Worm (Caenorhabditis elegans): ENCODE data around the gene F47B8.5.

The F47B8.5 gene

ce11 chrV:14355738-14356368, 28.2 kb upstream of the F47B8.5 start, which contains the start of gene cyn-1 (continued):
- TF ChIP-seq vab-15 (tag; optimal IDR thresholded peaks at IDR 0.05) (peak; percentile 27), sptf-1 (tag; optimal IDR thresholded peaks at IDR 0.05) (no peak), sox-4 (tag; optimal IDR thresholded peaks at IDR 0.05) (peak; percentile 67), nhr-28 (tag; optimal IDR thresholded peaks at IDR 0.05) (no peak), mep-1 (tag; optimal IDR thresholded peaks at IDR 0.05) (peak; percentile 96), rnt-1 (tag; optimal IDR thresholded peaks at IDR 0.05) (peak; percentile 89), egl-13 (tag; optimal IDR thresholded peaks at IDR 0.05) (peak; percentile 76), fos-1 (tag; optimal IDR thresholded peaks at IDR 0.05) (peak; percentile 71), efl-1 (optimal IDR thresholded peaks at IDR 0.05) (peak; percentile 90 to 98), efl-1 (GFP tag; optimal IDR thresholded peaks at IDR 0.05 in 1 of 2) (peak; percentile 96 to 100), zag-1 (tag; optimal IDR thresholded peaks at IDR 0.05) (no peak), tlp-1 (tag; optimal IDR thresholded peaks at IDR 0.05) (no peak), C04F5.9 (tag; optimal IDR thresholded peaks at IDR 0.05) (peak; percentile 63), fkh-10 (GFP tag; optimal IDR thresholded peaks at IDR 0.05) (peak; percentile 67), unc-98 (GFP tag; IDR thresholded peaks at IDR 0.05) (no peak), snpc-4 (tag; optimal IDR thresholded peaks at IDR 0.05) (peak; percentile 83), C16A3.4 (tag; optimal IDR thresholded peaks at IDR 0.05) (peak; percentile 88), efl-3 (GFP tag; optimal IDR thresholded peaks at IDR 0.05) (no peak), nhr-84 (tag; optimal IDR thresholded peaks at IDR 0.05) (no peak), pax-3 (tag; optimal IDR thresholded peaks at IDR 0.05) (peak; percentile 85), fkh-8 (tag; optimal IDR thresholded peaks at IDR 0.05) (peak; percentile 63), ces-1 (GFP tag; optimal IDR thresholded peaks at IDR 0.05) (no peak), aha-1 (tag; optimal IDR thresholded peaks at IDR 0.05) (peak; percentile 29), xbp-1 (tag; optimal IDR thresholded peaks at IDR 0.05) (peak; percentile 90), nhr-12 (tag; optimal IDR thresholded peaks at IDR 0.05) (no peak), mef-2 (tag; optimal IDR thresholded peaks at IDR 0.05) (no peak), nhr-47 (tag; optimal IDR thresholded peaks at IDR 0.05) (peak; percentile 93), ceh-82 (tag; optimal IDR thresholded peaks at IDR 0.05) (peak; percentile 84 to 85 (median 85)), ceh-63 (GFP tag; optimal IDR thresholded peaks at IDR 0.05) (no peak), egl-27 (tag; optimal IDR thresholded peaks at IDR 0.05) (no peak), nhr-19 (GFP tag; conservative IDR thresholded peaks at IDR 0.05) (peak; percentile 89), nhr-20 (tag; optimal IDR thresholded peaks at IDR 0.05) (peak; percentile 89), ceh-8 (GFP tag; optimal IDR thresholded peaks at IDR 0.05) (peak; percentile 78), aly-2 (tag; optimal IDR thresholded peaks at IDR 0.05) (peak; percentile 91), nhr-90 (tag; optimal IDR thresholded peaks at IDR 0.05; ENCODE audit: poor library complexity) (peak; percentile 88), lin-35 (GFP tag; optimal IDR thresholded peaks at IDR 0.05) (peak; percentile 98), lin-39 (tag; optimal IDR thresholded peaks at IDR 0.05) (peak; percentile 80), ztf-11 (tag; optimal IDR thresholded peaks at IDR 0.05) (peak in 1 of 2 experiments; percentile 69), zip-4 (GFP tag; optimal IDR thresholded peaks at IDR 0.05) (peak; percentile 67), snu-23 (GFP tag; optimal IDR thresholded peaks at IDR 0.05) (peak; percentile 91), ztf-4 (tag; optimal IDR thresholded peaks at IDR 0.05) (peak; percentile 66), elt-2 (tag; optimal IDR thresholded peaks at IDR 0.05) (peak; percentile 45), mdl-1 (tag; optimal IDR thresholded peaks at IDR 0.05) (peak in 1 of 2 experiments; percentile 63), unc-86 (tag; optimal IDR thresholded peaks at IDR 0.05) (peak; percentile 82), grh-1 (GFP tag; IDR thresholded peaks at IDR 0.05) (peak; percentile 72), isw-1 (GFP tag; IDR thresholded peaks at IDR 0.05) (peak; percentile 77), fkh-4 (tag; optimal IDR thresholded peaks at IDR 0.05; ENCODE audit: borderline replicate concordance) (peak; percentile 27), unc-62 (GFP tag; optimal IDR thresholded peaks at IDR 0.05) (no peak), tbx-2 (tag; optimal IDR thresholded peaks at IDR 0.05) (peak; percentile 87), Y116A8C.19 (tag; optimal IDR thresholded peaks at IDR 0.05; ENCODE audit: borderline replicate concordance) (no peak), ceh-88 (GFP tag; IDR thresholded peaks at IDR 0.05) (peak; percentile 54), lir-3 (tag; optimal IDR thresholded peaks at IDR 0.05; ENCODE audit: poor library complexity) (peak; percentile 46)
